Fruit fly (Drosophila melanogaster) whole organism: ENCODE results near the gene CalpB.

ENCODE experiments used
- Dll ChIP-seq: fragments of >200 bp; optimal IDR thresholded peaks from 2 replicates; lab custom pipeline; 2017
- pan ChIP-seq: fragments of >200 bp; optimal IDR thresholded peaks from 2 replicates; lab custom pipeline; 2017
- psq ChIP-seq: fragments of >200 bp; optimal IDR thresholded peaks from 2 replicates; lab custom pipeline; 2017
- usp ChIP-seq: fragments of >200 bp; optimal IDR thresholded peaks from 2 replicates; lab custom pipeline; 2017; ENCODE audit warnings: missing biosample characterization, missing genetic modification characterization, mixed read lengths

dm6 chr3L:9863656-9864055, 24.9 kb upstream of the CalpB start:
- TF ChIP-seq pan (lab: Kevin White, UChicago) (no peak), Dll (lab: Kevin White, UChicago) (no peak), usp (GFP tag; lab: Kevin White, UChicago) (no peak), psq (lab: Kevin White, UChicago) (no peak)
